Worm (Caenorhabditis elegans): Measurements from ENCODE around the gene rpl-18.

ce11 chrIV:13826363-13826762 lies 48.7 kb downstream of the rpl-18 start:
- no peak for TF ChIP-seq ets-7 (tag; optimal IDR thresholded peaks at IDR 0.05)
- no peak for TF ChIP-seq flt-1 (GFP tag; IDR thresholded peaks at IDR 0.05)
- TF ChIP-seq tbx-11 (GFP tag; IDR thresholded peaks at IDR 0.05), result no peak
- TF ChIP-seq pes-1 (GFP tag; IDR thresholded peaks at IDR 0.05), result no peak
- TF ChIP-seq hmg-4 (GFP tag; optimal IDR thresholded peaks at IDR 0.05), result no peak
- TF ChIP-seq ama-1 (optimal IDR thresholded peaks at IDR 0.05), result no peak
- no peak for TF ChIP-seq ceh-13 (GFP tag; optimal IDR thresholded peaks at IDR 0.05)
- no peak for TF ChIP-seq scrt-1 (GFP tag; IDR thresholded peaks at IDR 0.05)
- TF ChIP-seq ceh-36 (tag; optimal IDR thresholded peaks at IDR 0.05), result no peak
